Worm (Caenorhabditis elegans) whole organism, L3 larva: Measurements from ENCODE around the gene F26C11.4.

Source experiments
- ceh-16 ChIP-seq: sonication (generic microtip); optimal IDR thresholded peaks from 2 replicates; lab custom pipeline; 2017; ENCODE audit warnings: missing biosample characterization, missing genetic modification characterization
- lin-39 ChIP-seq: fragments of 150-350 bp; optimal IDR thresholded peaks from 2 replicates; lab custom pipeline; 2018; ENCODE audit warnings: missing biosample characterization, missing genetic modification reagents, missing genetic modification characterization
- mdl-1 ChIP-seq: fragments of 150-350 bp; optimal IDR thresholded peaks from 2 replicates; lab custom pipeline; 2014; ENCODE audit warnings: missing biosample characterization, missing genetic modification characterization
- nhr-237 ChIP-seq: fragments of 150-350 bp; optimal IDR thresholded peaks from 2 replicates; lab custom pipeline; 2014; ENCODE audit warnings: missing biosample characterization, missing genetic modification characterization
- pha-4 ChIP-seq: fragments of 150-350 bp; optimal IDR thresholded peaks from 2 replicates; lab custom pipeline; 2014; ENCODE audit warnings: missing biosample characterization, missing genetic modification reagents, missing genetic modification characterization
- zag-1 ChIP-seq: fragments of 150-350 bp; optimal IDR thresholded peaks from 2 replicates; lab custom pipeline; 2014; ENCODE audit warnings: missing biosample characterization, missing genetic modification characterization

DNA sequence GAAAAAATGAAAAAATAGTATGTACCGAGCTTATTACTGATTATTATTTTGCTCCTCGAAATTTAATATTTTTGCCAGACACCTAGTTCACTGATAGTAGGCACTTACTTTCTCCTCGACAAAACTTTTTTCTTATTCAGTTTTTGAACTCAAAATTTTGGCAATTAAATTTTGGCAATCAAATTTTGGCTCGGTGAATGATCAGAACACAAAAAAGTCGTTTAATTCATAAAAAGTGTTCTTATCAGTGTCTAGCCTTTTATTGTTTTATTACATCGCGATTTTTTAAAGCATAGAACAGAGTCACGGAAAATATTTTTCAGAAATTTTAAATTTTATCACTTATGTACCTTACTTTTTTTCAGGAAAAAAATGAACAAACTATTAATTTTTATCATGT lies 20.9 kb downstream of the F26C11.4 start:
- TF ChIP-seq ceh-16 (tag; lab: Kevin White, UChicago) (no peak), mdl-1 (tag; lab: Kevin White, UChicago) (no peak), nhr-237 (no peak), pha-4 (tag; lab: Kevin White, UChicago) (no peak), zag-1 (tag; lab: Kevin White, UChicago) (no peak), lin-39 (tag; lab: Kevin White, UChicago) (no peak)
